Worm (Caenorhabditis elegans) whole organism, L2 larva: Measurements from ENCODE around the gene F59H6.14.
"Not testable (repeated sequence)": the region's sequence is repeated elsewhere in the genome, so short reads cannot be mapped to it uniquely, and the experiment has no call there.

Source experiments
- ceh-82 ChIP-seq: fragments of 150-350 bp; optimal IDR thresholded peaks from 2 replicates; lab custom pipeline; 2014; ENCODE audit warnings: missing biosample characterization, missing genetic modification characterization
- fos-1 ChIP-seq: fragments of 150-350 bp; optimal IDR thresholded peaks from 2 replicates; lab custom pipeline; 2014; ENCODE audit warnings: missing biosample characterization, missing genetic modification characterization
- nhr-237 ChIP-seq: fragments of 150-350 bp; optimal IDR thresholded peaks from 2 replicates; lab custom pipeline; 2014; ENCODE audit warnings: missing biosample characterization, missing genetic modification characterization
- nhr-25 ChIP-seq: fragments of 150-350 bp; sonication (generic microtip); optimal IDR thresholded peaks from 3 replicates; lab custom pipeline; 2014; ENCODE audit warnings: missing biosample characterization, missing genetic modification characterization
- nhr-6 ChIP-seq: fragments of 150-350 bp; optimal IDR thresholded peaks from 2 replicates; lab custom pipeline; 2014; ENCODE audit warnings: missing biosample characterization, missing genetic modification characterization
- nhr-77 ChIP-seq: fragments of 150-350 bp; optimal IDR thresholded peaks from 2 replicates; lab custom pipeline; 2014; ENCODE audit warnings: missing biosample characterization, missing genetic modification characterization
- skn-1 ChIP-seq: sonication (generic microtip); optimal IDR thresholded peaks from 2 replicates; lab custom pipeline; 2017; ENCODE audit warnings: missing biosample characterization, missing genetic modification characterization
- sma-9 ChIP-seq, 2 experiments: fragments of 150-350 bp in 1 of 2; sonication (generic microtip) in 1 of 2; optimal IDR thresholded peaks; 2 replicates each; lab custom pipeline; 2014 to 2016; ENCODE audit warnings: missing genetic modification characterization in 2 of 2, mild to moderate bottlenecking in 1 of 2, missing biosample characterization in 1 of 2, missing compliant biosample characterization in 1 of 2, missing genetic modification reagents in 1 of 2, moderate library complexity in 1 of 2
- unc-55 ChIP-seq: fragments of 150-350 bp; sonication (generic microtip); optimal IDR thresholded peaks from 3 replicates; lab custom pipeline; 2014; ENCODE audit warnings: missing biosample characterization, missing genetic modification reagents, missing genetic modification characterization
- unc-62 ChIP-seq: fragments of 150-350 bp; optimal IDR thresholded peaks from 2 replicates; lab custom pipeline; 2014; ENCODE audit warnings: missing biosample characterization, missing genetic modification reagents, missing genetic modification characterization
- zag-1 ChIP-seq: fragments of 150-350 bp; optimal IDR thresholded peaks from 2 replicates; lab custom pipeline; 2014; ENCODE audit warnings: missing biosample characterization, missing genetic modification characterization
- ztf-11 ChIP-seq: sonication (generic microtip); optimal IDR thresholded peaks from 2 replicates; lab custom pipeline; 2017; ENCODE audit warnings: missing biosample characterization, missing genetic modification characterization

ce11 chrII:2032282-2032681, 1.1 kb upstream of the F59H6.14 start, which contains the start of gene btb-4:
- TF ChIP-seq unc-55 (GFP tag; lab: Kevin White, UChicago) = peak; percentile 4
- TF ChIP-seq ztf-11 (tag; lab: Kevin White, UChicago); nhr-77 (tag; lab: Kevin White, UChicago); nhr-237; nhr-25 (tag; lab: Kevin White, UChicago); unc-62 (GFP tag; lab: Kevin White, UChicago); ceh-82; sma-9 (GFP tag; optimal IDR thresholded peaks at IDR 0.05; lab: Kevin White, UChicago); sma-9 (tag; optimal IDR thresholded peaks at IDR 0.05; lab: Kevin White, UChicago); fos-1 (tag; lab: Kevin White, UChicago); zag-1 (tag; lab: Kevin White, UChicago); skn-1 (tag; lab: Kevin White, UChicago); nhr-6 (tag; lab: Kevin White, UChicago): not testable (repeated sequence)
